Fruit fly (Drosophila melanogaster): ENCODE data around the gene cas.

cas gene

dm6 chr3R:5671795-5672657 lies 44.6 kb downstream of the cas start (continued):
- no peak for TF ChIP-seq CG8388 (GFP tag; optimal IDR thresholded peaks at IDR 0.05)
- no peak for TF ChIP-seq Hey (tag; optimal IDR thresholded peaks at IDR 0.05)
- no peak for TF ChIP-seq Atf3 (GFP tag; optimal IDR thresholded peaks at IDR 0.05)
- TF ChIP-seq so (GFP tag; IDR thresholded peaks at IDR 0.05): no peak
- no peak for TF ChIP-seq ro (GFP tag; IDR thresholded peaks at IDR 0.05)
- peak; percentile 79 for TF ChIP-seq mirr (GFP tag; optimal IDR thresholded peaks at IDR 0.05)
- no peak for TF ChIP-seq Ada2b (GFP tag; IDR thresholded peaks at IDR 0.05)
- TF ChIP-seq CG11093 (GFP tag; IDR thresholded peaks at IDR 0.05): no peak
- TF ChIP-seq her (GFP tag; optimal IDR thresholded peaks at IDR 0.05): no peak
- no peak for TF ChIP-seq CG4617 (GFP tag; optimal IDR thresholded peaks at IDR 0.05; ENCODE audit: borderline replicate concordance)
- TF ChIP-seq bigmax (GFP tag; optimal IDR thresholded peaks at IDR 0.05): no peak
- TF ChIP-seq CG3838 (GFP tag; optimal IDR thresholded peaks at IDR 0.05): no peak
- peak; percentile 2 for TF ChIP-seq lab (GFP tag; optimal IDR thresholded peaks at IDR 0.05)
- no peak for TF ChIP-seq nom (GFP tag; optimal IDR thresholded peaks at IDR 0.05)
- TF ChIP-seq Eip74EF (GFP tag; optimal IDR thresholded peaks at IDR 0.05): no peak
- TF ChIP-seq Nf-YA (GFP tag; IDR thresholded peaks at IDR 0.05): no peak
- no peak for TF ChIP-seq CG1832 (GFP tag; optimal IDR thresholded peaks at IDR 0.05)
- TF ChIP-seq ranshi (GFP tag; IDR thresholded peaks at IDR 0.05): no peak
- no peak for TF ChIP-seq dmrt99B (tag; optimal IDR thresholded peaks at IDR 0.05)
- TF ChIP-seq NC2β (GFP tag; optimal IDR thresholded peaks at IDR 0.05): no peak
- TF ChIP-seq oc (tag; optimal IDR thresholded peaks at IDR 0.05): no peak
- TF ChIP-seq B-H2 (GFP tag; optimal IDR thresholded peaks at IDR 0.05): no peak
- no peak; the same call in 1 of the 2 replicates for TF ChIP-seq Lim3 (GFP tag; IDR thresholded peaks at IDR 0.05)
- TF ChIP-seq gem (tag; optimal IDR thresholded peaks at IDR 0.05): no peak
- TF ChIP-seq HHEX (GFP tag; optimal IDR thresholded peaks at IDR 0.05): no peak

- TF ChIP-seq crol (GFP tag; IDR thresholded peaks at IDR 0.05): peak; percentile 77
- TF ChIP-seq Oaz (GFP tag; IDR thresholded peaks at IDR 0.05): no peak
- no peak for TF ChIP-seq mld (GFP tag; IDR thresholded peaks at IDR 0.05; ENCODE audit: partially characterized antibody)
- TF ChIP-seq CG3163 (GFP tag; optimal IDR thresholded peaks at IDR 0.05): no peak
- peak; percentile 35 for TF ChIP-seq zf30C (GFP tag; optimal IDR thresholded peaks at IDR 0.05)
- TF ChIP-seq Mrtf (GFP tag; IDR thresholded peaks at IDR 0.05): no peak
- TF ChIP-seq Sin3A (optimal IDR thresholded peaks at IDR 0.05): no peak
- TF ChIP-seq her (GFP tag; optimal IDR thresholded peaks at IDR 0.05): no peak
- TF ChIP-seq Elba2 (GFP tag; optimal IDR thresholded peaks at IDR 0.05): no peak
- no peak for TF ChIP-seq zen (tag; optimal IDR thresholded peaks at IDR 0.05)
- no peak for TF ChIP-seq en (GFP tag; optimal IDR thresholded peaks at IDR 0.05)
- no peak for TF ChIP-seq CG2875 (GFP tag; optimal IDR thresholded peaks at IDR 0.05)
- no peak for TF ChIP-seq CG1233 (GFP tag; optimal IDR thresholded peaks at IDR 0.05)
- no peak for TF ChIP-seq CG3847 (GFP tag; IDR thresholded peaks at IDR 0.05)
- TF ChIP-seq CG12071 (GFP tag; optimal IDR thresholded peaks at IDR 0.05): no peak
- TF ChIP-seq CG14014 (GFP tag; IDR thresholded peaks at IDR 0.05): no peak
- TF ChIP-seq Pdp1 (GFP tag; optimal IDR thresholded peaks at IDR 0.05): peak in 1 of 2 experiments; percentile 41
- no peak for TF ChIP-seq Hr78 (GFP tag; optimal IDR thresholded peaks at IDR 0.05)
- TF ChIP-seq Hr39 (optimal IDR thresholded peaks at IDR 0.05): no peak
- TF ChIP-seq shn (GFP tag; optimal IDR thresholded peaks at IDR 0.05): no peak
- peak; percentile 22 for TF ChIP-seq cg (GFP tag; optimal IDR thresholded peaks at IDR 0.05)
- peak in 1 of 2 experiments; percentile 32 for TF ChIP-seq Trl (optimal IDR thresholded peaks at IDR 0.05)
- TF ChIP-seq Trl (GFP tag; optimal IDR thresholded peaks at IDR 0.05): no peak
- TF ChIP-seq danr (GFP tag; IDR thresholded peaks at IDR 0.05): no peak
- no peak for TF ChIP-seq CG34422 (GFP tag; IDR thresholded peaks at IDR 0.05)
- TF ChIP-seq Nf-YA (GFP tag; IDR thresholded peaks at IDR 0.05): no peak
- TF ChIP-seq Rx (GFP tag; IDR thresholded peaks at IDR 0.05): no peak
- no peak for TF ChIP-seq nerfin-1 (tag; optimal IDR thresholded peaks at IDR 0.05)
Observed at dm6 chr3R:5671265-5671663, 45.3 kb downstream of the cas start.

Data from whole organism, embryonic.